Worm (Caenorhabditis elegans): ENCODE measurements around the gene F16B4.5.

DNA sequence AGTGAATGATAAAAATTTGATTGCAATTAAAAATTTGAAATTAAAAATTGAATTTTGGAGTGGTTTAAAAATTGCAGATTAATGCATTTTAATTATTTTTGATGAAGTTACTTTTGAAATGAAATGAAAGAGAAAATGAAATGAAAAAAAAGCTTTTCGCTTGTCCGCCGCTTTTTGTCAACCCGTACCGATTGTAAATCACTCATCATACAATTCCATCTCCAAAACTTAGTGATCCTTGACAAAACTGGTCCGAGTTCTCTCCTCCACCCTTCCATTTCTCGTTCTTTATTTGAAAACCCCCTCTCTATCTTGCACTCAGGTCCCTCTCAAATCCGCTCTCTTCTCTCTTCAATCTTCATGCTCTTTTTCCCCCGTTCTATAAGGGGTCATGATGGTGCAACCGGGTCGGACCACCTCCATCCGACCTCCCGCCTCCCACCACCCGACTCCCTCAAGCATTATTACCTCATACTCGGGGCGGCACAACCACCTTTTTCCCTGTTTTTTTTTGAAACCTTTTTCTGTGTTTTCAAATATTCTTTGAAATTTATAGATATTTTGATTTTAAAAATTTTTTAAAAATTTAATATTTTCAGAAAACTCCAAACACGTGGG lies 11.0 kb upstream of the F16B4.5 start:
- no peak for TF ChIP-seq lin-39 (tag; optimal IDR thresholded peaks at IDR 0.05)
- no peak for TF ChIP-seq dpl-1 (GFP tag; optimal IDR thresholded peaks at IDR 0.05)
- no peak for TF ChIP-seq nhr-6 (tag; optimal IDR thresholded peaks at IDR 0.05)
- TF ChIP-seq ztf-11 (tag; optimal IDR thresholded peaks at IDR 0.05) = no peak
- no peak for TF ChIP-seq mdt-29 (GFP tag; IDR thresholded peaks at IDR 0.05)
